Worm (Caenorhabditis elegans): ENCODE results near the gene dnj-18.
"Not testable (repeated sequence)": the region's sequence is repeated elsewhere in the genome, so short reads cannot be mapped to it uniquely, and the experiment has no call there.

The dnj-18 gene

ce11 chrIII:4735443-4735842 is 37.5 kb downstream of the dnj-18 start, which contains the start of gene F17C8.7:
F17C8.7 (plus strand) TSS chrIII:4735743.
- TF ChIP-seq akir-1 (GFP tag; optimal IDR thresholded peaks at IDR 0.05), result no peak

- TF ChIP-seq ztf-28 (GFP tag; IDR thresholded peaks at IDR 0.05) (no peak), lir-1 (GFP tag; conservative IDR thresholded peaks at IDR 0.05) (no peak), B0035.1 (tag; optimal IDR thresholded peaks at IDR 0.05) (no peak), F10E7.11 (tag; optimal IDR thresholded peaks at IDR 0.05) (no peak), dpl-1 (GFP tag; optimal IDR thresholded peaks at IDR 0.05) (no peak), C06A6.2 (GFP tag; conservative IDR thresholded peaks at IDR 0.05) (no peak), ama-1 (optimal IDR thresholded peaks at IDR 0.05) (no peak), ama-1 (GFP tag; optimal IDR thresholded peaks at IDR 0.05) (no peak), tbp1 (GFP tag; optimal IDR thresholded peaks at IDR 0.05) (no peak), cebp-1 (GFP tag; IDR thresholded peaks at IDR 0.05) (no peak), cebp-1 (tag; optimal IDR thresholded peaks at IDR 0.05) (no peak), snpc-1.1 (tag; optimal IDR thresholded peaks at IDR 0.05; ENCODE audit: insufficient read depth) (no peak)
These were observed 42.1 kb downstream of the dnj-18 start, which contains the start of gene ras-2 for ce11 chrIII:4739975-4740374. ras-2 (minus strand) TSS chrIII:4740075.

- peak; percentile 32 for TF ChIP-seq nhr-80 (tag; optimal IDR thresholded peaks at IDR 0.05)
- no peak for TF ChIP-seq cebp-1 (GFP tag; IDR thresholded peaks at IDR 0.05)
- TF ChIP-seq cebp-1 (tag; optimal IDR thresholded peaks at IDR 0.05), result peak; percentile 48
- TF ChIP-seq gei-17 (GFP tag; optimal IDR thresholded peaks at IDR 0.05), result no peak
These were observed 42.9 kb downstream of the dnj-18 start for ce11 chrIII:4740820-4741219.

ce11 chrIII:4742620-4743019 is 44.7 kb downstream of the dnj-18 start, which contains the start of gene twk-6:
twk-6 (plus strand) TSS chrIII:4742920.
- TF ChIP-seq atf-7, ceh-79, mes-4 (tag; optimal IDR thresholded peaks at IDR 0.05): not testable (repeated sequence)

- no peak for TF ChIP-seq ceh-27 (GFP tag; optimal IDR thresholded peaks at IDR 0.05)
- TF ChIP-seq atf-7 (tag; optimal IDR thresholded peaks at IDR 0.05), result no peak
- no peak for TF ChIP-seq somi-1 (GFP tag; optimal IDR thresholded peaks at IDR 0.05)
- no peak for TF ChIP-seq tbx-9 (tag; optimal IDR thresholded peaks at IDR 0.05; ENCODE audit: borderline replicate concordance)
- TF ChIP-seq lsy-27 (tag; optimal IDR thresholded peaks at IDR 0.05; ENCODE audit: borderline replicate concordance, insufficient read depth), result no peak
- no peak for TF ChIP-seq tlf-1 (GFP tag; optimal IDR thresholded peaks at IDR 0.05)
- TF ChIP-seq madf-8 (GFP tag; conservative IDR thresholded peaks at IDR 0.05), result no peak
- TF ChIP-seq ceh-40 (GFP tag; IDR thresholded peaks at IDR 0.05), result no peak
- no peak for TF ChIP-seq let-607 (tag; optimal IDR thresholded peaks at IDR 0.05)
- TF ChIP-seq hlh-26 (GFP tag; conservative IDR thresholded peaks at IDR 0.05), result no peak
- TF ChIP-seq K11D2.4 (GFP tag; IDR thresholded peaks at IDR 0.05), result no peak
- no peak for TF ChIP-seq hlh-12 (tag; optimal IDR thresholded peaks at IDR 0.05)
- TF ChIP-seq him-1 (tag; optimal IDR thresholded peaks at IDR 0.05), result no peak
- no peak for TF ChIP-seq lin-35 (GFP tag; optimal IDR thresholded peaks at IDR 0.05)
- TF ChIP-seq snpc-1.1 (tag; optimal IDR thresholded peaks at IDR 0.05; ENCODE audit: insufficient read depth), result no peak
These were observed 48.0 kb downstream of the dnj-18 start, which contains the start of gene F17C8.6 for ce11 chrIII:4745934-4746333. F17C8.6 (minus strand) TSS chrIII:4746034.

Data from whole organism, young adult.